Worm (Caenorhabditis elegans): ENCODE results near the gene age-1.

DNA sequence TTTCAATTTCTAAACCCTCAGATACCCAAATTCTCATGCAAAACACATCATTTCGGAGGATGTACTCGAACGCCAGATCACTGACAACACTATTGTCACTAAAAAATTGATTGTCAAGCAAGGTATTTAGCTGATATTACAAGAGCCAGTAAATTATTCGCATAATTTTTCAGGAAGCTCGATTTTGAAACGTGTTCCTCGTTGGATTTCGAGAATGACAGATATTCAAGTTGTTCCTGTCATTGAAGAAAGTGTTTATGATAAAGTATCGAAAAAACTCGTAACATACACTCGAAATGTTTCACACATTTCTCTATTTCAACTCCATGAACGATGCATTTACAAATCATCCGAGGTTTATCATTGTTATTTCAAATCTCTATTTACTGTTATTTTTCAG lies 31.0 kb downstream of the age-1 start:
- no peak for TF ChIP-seq lin-13 (tag; optimal IDR thresholded peaks at IDR 0.05)
- no peak for TF ChIP-seq nhr-28 (tag; optimal IDR thresholded peaks at IDR 0.05)
- no peak for TF ChIP-seq sptf-1 (tag; optimal IDR thresholded peaks at IDR 0.05)
- no peak for TF ChIP-seq elt-1 (tag; optimal IDR thresholded peaks at IDR 0.05; ENCODE audit: borderline replicate concordance, insufficient read depth)
- no peak for TF ChIP-seq elt-3 (tag; optimal IDR thresholded peaks at IDR 0.05)
- TF ChIP-seq ztf-11 (tag; optimal IDR thresholded peaks at IDR 0.05), result no peak
- TF ChIP-seq pha-4 (tag; optimal IDR thresholded peaks at IDR 0.05), result no peak
- TF ChIP-seq unc-62 (GFP tag; optimal IDR thresholded peaks at IDR 0.05), result no peak
- TF ChIP-seq unc-39 (tag; optimal IDR thresholded peaks at IDR 0.05), result no peak

All from whole organism, mixed stage, embryonic.